Worm (Caenorhabditis elegans) whole organism, L1 larva: Measurements from ENCODE around the gene C30F2.4.

Experiments
- C16A3.4 ChIP-seq: fragments of 150-350 bp; optimal IDR thresholded peaks from 2 replicates; lab custom pipeline; 2014; ENCODE audit warnings: missing biosample characterization, missing genetic modification characterization
- aha-1 ChIP-seq: fragments of 150-350 bp; optimal IDR thresholded peaks from 2 replicates; lab custom pipeline; 2014; ENCODE audit warnings: missing biosample characterization, missing genetic modification characterization
- alr-1 ChIP-seq: fragments of 200-800 bp; sonication (Bioruptor generic); optimal IDR thresholded peaks from 2 replicates; lab custom pipeline; 2018; ENCODE audit warnings: borderline replicate concordance, mild to moderate bottlenecking, missing genetic modification characterization, missing compliant biosample characterization
- ama-1 ChIP-seq: fragments of 150-350 bp; optimal IDR thresholded peaks from 2 replicates; lab custom pipeline; 2014
- blmp-1 ChIP-seq: fragments of 150-350 bp; optimal IDR thresholded peaks from 2 replicates; lab custom pipeline; 2014; ENCODE audit warnings: missing biosample characterization, missing genetic modification characterization
- ceh-63 ChIP-seq: fragments of 200-800 bp; sonication (Bioruptor generic); optimal IDR thresholded peaks from 2 replicates; lab custom pipeline; 2018; ENCODE audit warnings: mild to moderate bottlenecking, missing genetic modification characterization, missing compliant biosample characterization
- dsc-1 ChIP-seq: sonication (generic microtip); optimal IDR thresholded peaks from 2 replicates; lab custom pipeline; 2016; ENCODE audit warnings: mild to moderate bottlenecking, missing genetic modification characterization, missing compliant biosample characterization
- efl-1 ChIP-seq, 4 experiments: fragments of 150-350 bp; optimal IDR thresholded peaks in 3 of 4; peaks in 1 of 4; 1 replicate in 1 of 4; 2 replicates in 3 of 4; lab custom pipeline; 2014; ENCODE audit warnings: missing biosample characterization in 2 of 4, missing genetic modification characterization in 2 of 4, missing genetic modification reagents in 2 of 4
- egl-13 ChIP-seq: sonication (generic microtip); optimal IDR thresholded peaks from 2 replicates; lab custom pipeline; 2016; ENCODE audit warnings: missing genotype, missing genetic modification reagents, missing genetic modification characterization, missing compliant biosample characterization
- egl-27 ChIP-seq, 2 experiments: fragments of 150-350 bp in 1 of 2; sonication (generic microtip); optimal IDR thresholded peaks; 3 replicates each; lab custom pipeline; 2017 to 2018; ENCODE audit warnings: missing biosample characterization in 2 of 2, missing genetic modification characterization in 2 of 2, missing genetic modification reagents in 2 of 2
- elt-2 ChIP-seq: sonication (generic microtip); optimal IDR thresholded peaks from 2 replicates; lab custom pipeline; 2016; ENCODE audit warnings: missing genetic modification characterization, mild to moderate bottlenecking, inconsistent platforms, missing compliant biosample characterization, missing genetic modification reagents
- fkh-4 ChIP-seq: sonication (generic microtip); optimal IDR thresholded peaks from 2 replicates; lab custom pipeline; 2016; ENCODE audit warnings: missing compliant biosample characterization, missing genetic modification characterization, borderline replicate concordance
- grh-1 ChIP-seq: fragments of 200-800 bp; sonication (Bioruptor generic); IDR thresholded peaks from 2 replicates; pipeline ENCODE4 v1.3.6; 2022; ENCODE audit warnings: missing genetic modification reagents, missing genetic modification characterization, missing compliant biosample characterization
- hpl-2 ChIP-seq: fragments of 150-350 bp; optimal IDR thresholded peaks from 2 replicates; lab custom pipeline; 2014; ENCODE audit warnings: missing biosample characterization, missing genetic modification reagents, missing genetic modification characterization
- jun-1 ChIP-seq: fragments of 150-350 bp; optimal IDR thresholded peaks from 2 replicates; lab custom pipeline; 2014; ENCODE audit warnings: missing biosample characterization, missing genetic modification reagents, missing genetic modification characterization
- lin-14 ChIP-seq: fragments of 200-800 bp; sonication (Bioruptor generic); optimal IDR thresholded peaks from 2 replicates; lab custom pipeline; 2018; ENCODE audit warnings: mild to moderate bottlenecking, missing genetic modification characterization, moderate library complexity, missing compliant biosample characterization
- lin-35 ChIP-seq, 2 experiments: fragments of 150-350 bp; optimal IDR thresholded peaks; 2 replicates each; lab custom pipeline; 2014; ENCODE audit warnings: missing biosample characterization in 2 of 2, missing genetic modification characterization in 2 of 2, missing genetic modification reagents in 2 of 2
- lir-3 ChIP-seq: sonication (generic microtip); optimal IDR thresholded peaks from 2 replicates; lab custom pipeline; 2016; ENCODE audit warnings: mild to moderate bottlenecking, missing genetic modification characterization, moderate library complexity, missing compliant biosample characterization; ENCODE audit not compliant: poor library complexity
- lsy-2 ChIP-seq, 2 experiments: fragments of 150-350 bp; optimal IDR thresholded peaks; 2 replicates each; lab custom pipeline; 2014; ENCODE audit warnings: missing biosample characterization in 2 of 2, missing genetic modification characterization in 2 of 2
- mdl-1 ChIP-seq, 2 experiments: fragments of 150-350 bp; optimal IDR thresholded peaks; 2 replicates each; lab custom pipeline; 2014 to 2017; ENCODE audit warnings: missing biosample characterization in 2 of 2, missing genetic modification characterization in 2 of 2, inconsistent platforms in 1 of 2
- mep-1 ChIP-seq: fragments of 150-350 bp; optimal IDR thresholded peaks from 2 replicates; lab custom pipeline; 2014; ENCODE audit warnings: missing biosample characterization, missing genetic modification characterization
- nhr-19 ChIP-seq: fragments of 200-800 bp; sonication (Bioruptor generic); conservative IDR thresholded peaks from 2 replicates; pipeline ENCODE4 v1.3.6; 2022; ENCODE audit warnings: missing genetic modification characterization, missing compliant biosample characterization
- nhr-20 ChIP-seq: sonication (generic microtip); optimal IDR thresholded peaks from 2 replicates; lab custom pipeline; 2016; ENCODE audit warnings: mild to moderate bottlenecking, missing genetic modification characterization, missing compliant biosample characterization
- nhr-237 ChIP-seq: fragments of 150-350 bp; optimal IDR thresholded peaks from 2 replicates; lab custom pipeline; 2014; ENCODE audit warnings: missing biosample characterization, missing genetic modification characterization
- nhr-47 ChIP-seq: sonication (generic microtip); optimal IDR thresholded peaks from 2 replicates; lab custom pipeline; 2016; ENCODE audit warnings: mild to moderate bottlenecking, missing genetic modification characterization, moderate library complexity, missing compliant biosample characterization
- nhr-71 ChIP-seq: sonication (generic microtip); optimal IDR thresholded peaks from 2 replicates; lab custom pipeline; 2016; ENCODE audit warnings: mild to moderate bottlenecking, missing genetic modification characterization, moderate library complexity, missing compliant biosample characterization
- nhr-76 ChIP-seq: sonication (generic microtip); optimal IDR thresholded peaks from 2 replicates; lab custom pipeline; 2017; ENCODE audit warnings: missing biosample characterization, missing genetic modification characterization
- nhr-85 ChIP-seq: sonication (generic microtip); peaks from one replicate; lab custom pipeline; 2016; ENCODE audit warnings: missing genetic modification characterization, inconsistent platforms, missing compliant biosample characterization
- pax-3 ChIP-seq: fragments of 200-800 bp; sonication (Bioruptor generic); optimal IDR thresholded peaks from 2 replicates; lab custom pipeline; 2018; ENCODE audit warnings: mild to moderate bottlenecking, missing genetic modification characterization, moderate library complexity, missing compliant biosample characterization
- rnt-1 ChIP-seq: sonication (generic microtip); optimal IDR thresholded peaks from 2 replicates; lab custom pipeline; 2016; ENCODE audit warnings: mild to moderate bottlenecking, missing genetic modification characterization, moderate library complexity, missing compliant biosample characterization
- snu-23 ChIP-seq: sonication (generic microtip); optimal IDR thresholded peaks from 2 replicates; lab custom pipeline; 2016; ENCODE audit warnings: missing genetic modification characterization, missing compliant biosample characterization
- sox-4 ChIP-seq: sonication (generic microtip); optimal IDR thresholded peaks from 2 replicates; lab custom pipeline; 2016; ENCODE audit warnings: missing genetic modification characterization, missing compliant biosample characterization
- sup-37 ChIP-seq: fragments of 200-800 bp; sonication (Bioruptor generic); optimal IDR thresholded peaks from 2 replicates; lab custom pipeline; 2018; ENCODE audit warnings: mild to moderate bottlenecking, missing genetic modification characterization, missing compliant biosample characterization
- tbx-2 ChIP-seq: sonication (generic microtip); optimal IDR thresholded peaks from 2 replicates; lab custom pipeline; 2016; ENCODE audit warnings: missing genetic modification characterization, missing compliant biosample characterization
- tlp-1 ChIP-seq: fragments of 150-350 bp; optimal IDR thresholded peaks from 2 replicates; lab custom pipeline; 2014; ENCODE audit warnings: missing biosample characterization, missing genetic modification characterization
- unc-30 ChIP-seq: sonication (generic microtip); optimal IDR thresholded peaks from 2 replicates; lab custom pipeline; 2017; ENCODE audit warnings: missing biosample characterization, missing genetic modification characterization
- unc-62 ChIP-seq: fragments of 150-350 bp; optimal IDR thresholded peaks from 2 replicates; lab custom pipeline; 2014; ENCODE audit warnings: missing biosample characterization, missing genetic modification reagents, missing genetic modification characterization
- vab-15 ChIP-seq: sonication (generic microtip); optimal IDR thresholded peaks from 2 replicates; lab custom pipeline; 2017; ENCODE audit warnings: missing genotype, mild to moderate bottlenecking, missing genetic modification characterization, missing compliant biosample characterization
- ztf-4 ChIP-seq: fragments of 150-350 bp; optimal IDR thresholded peaks from 2 replicates; lab custom pipeline; 2014; ENCODE audit warnings: missing biosample characterization, missing genetic modification characterization

Gene C30F2.4

ce11 chrX:16046379-16046778 is 30.0 kb downstream of the C30F2.4 start:
- TF ChIP-seq mep-1 (tag; lab: Kevin White, UChicago), result no peak
- TF ChIP-seq nhr-237, result no peak
- no peak for TF ChIP-seq unc-62 (GFP tag; lab: Kevin White, UChicago)
- no peak for TF ChIP-seq aha-1 (tag; lab: Kevin White, UChicago)
- no peak for TF ChIP-seq rnt-1
- no peak for TF ChIP-seq sup-37 (GFP tag; lab: Kevin White, UChicago)
- no peak for TF ChIP-seq grh-1 (GFP tag; lab: Robert Waterston, UW)
- TF ChIP-seq pax-3, result no peak
- TF ChIP-seq egl-13 (tag; lab: Kevin White, UChicago), result no peak
- no peak for TF ChIP-seq nhr-19 (GFP tag; lab: Robert Waterston, UW)
- no peak for TF ChIP-seq alr-1
- no peak for TF ChIP-seq lir-3 (tag; lab: Kevin White, UChicago)
- TF ChIP-seq ama-1 (lab: Kevin White, UChicago), result no peak
- no peak for TF ChIP-seq nhr-20 (tag; lab: Kevin White, UChicago)

- no peak for TF ChIP-seq ama-1 (lab: Kevin White, UChicago)
- TF ChIP-seq efl-1 (optimal IDR thresholded peaks at IDR 0.05; lab: Kevin White, UChicago), result no peak
- peak in 1 of 2 experiments; percentile 49 for TF ChIP-seq efl-1 (GFP tag; optimal IDR thresholded peaks at IDR 0.05 in 1 of 2; lab: Kevin White, UChicago)
These were observed 32.0 kb downstream of the C30F2.4 start for ce11 chrX:16044325-16044724.

ce11 chrX:16042480-16042879 is 33.9 kb downstream of the C30F2.4 start:
- TF ChIP-seq nhr-85 (tag; lab: Kevin White, UChicago) (no peak), nhr-47 (tag; lab: Kevin White, UChicago) (peak; percentile 17), nhr-71 (tag; lab: Kevin White, UChicago) (peak; percentile 10)

ce11 chrX:16041808-16042207 is 34.6 kb downstream of the C30F2.4 start:
- peak; percentile 40 for TF ChIP-seq elt-2
- TF ChIP-seq mdl-1 (tag; optimal IDR thresholded peaks at IDR 0.05; lab: Kevin White, UChicago), result no peak

ce11 chrX:16040207-16040716 is 36.1 kb downstream of the C30F2.4 start, which contains the start of gene B0395.3:
TSS of gene B0395.3 (minus strand) at chrX:16040257.
- TF ChIP-seq lin-35 (GFP tag; optimal IDR thresholded peaks at IDR 0.05; lab: Kevin White, UChicago) (peak in 1 of 2 experiments; percentile 40), nhr-71 (tag; lab: Kevin White, UChicago) (peak; percentile 55), nhr-47 (tag; lab: Kevin White, UChicago) (peak; percentile 6), mdl-1 (tag; optimal IDR thresholded peaks at IDR 0.05; lab: Kevin White, UChicago) (no peak), fkh-4 (tag; lab: Kevin White, UChicago) (no peak), hpl-2 (GFP tag; lab: Kevin White, UChicago) (no peak), dsc-1 (tag; lab: Kevin White, UChicago) (peak; percentile 1), nhr-20 (tag; lab: Kevin White, UChicago) (peak; percentile 33), lsy-2 (tag; optimal IDR thresholded peaks at IDR 0.05; lab: Kevin White, UChicago) (peak in 1 of 2 experiments; percentile 22), ceh-63 (GFP tag; lab: Kevin White, UChicago) (no peak), sup-37 (GFP tag; lab: Kevin White, UChicago) (no peak), rnt-1 (peak; percentile 37), nhr-85 (tag; lab: Kevin White, UChicago) (peak; percentile 82), blmp-1 (tag; lab: Kevin White, UChicago) (peak; percentile 67), mep-1 (tag; lab: Kevin White, UChicago) (peak; percentile 39), tlp-1 (tag; lab: Kevin White, UChicago) (no peak), C16A3.4 (peak; percentile 17), grh-1 (GFP tag; lab: Robert Waterston, UW) (peak; percentile 39; the same call in 1 of the 2 replicates), sox-4 (tag; lab: Kevin White, UChicago) (no peak), nhr-19 (GFP tag; lab: Robert Waterston, UW) (peak; percentile 40), unc-62 (GFP tag; lab: Kevin White, UChicago) (no peak), unc-30 (tag; lab: Kevin White, UChicago) (no peak), egl-27 (tag; optimal IDR thresholded peaks at IDR 0.05; lab: Kevin White, UChicago) (no peak), pax-3 (no peak), jun-1 (tag; lab: Kevin White, UChicago) (peak; percentile 7), alr-1 (no peak), tbx-2 (tag; lab: Kevin White, UChicago) (peak; percentile 24), ztf-4 (tag; lab: Kevin White, UChicago) (no peak), lin-14 (GFP tag; lab: Kevin White, UChicago) (peak; percentile 91), nhr-76 (tag; lab: Kevin White, UChicago) (no peak), vab-15 (tag; lab: Kevin White, UChicago) (no peak), snu-23 (GFP tag; lab: Kevin White, UChicago) (peak; percentile 34), aha-1 (tag; lab: Kevin White, UChicago) (no peak)
